Worm (Caenorhabditis elegans) whole organism, L2 larva: ENCODE measurements around the gene F59B2.8.

Experiments
- C34F6.9 ChIP-seq: fragments of 150-350 bp; optimal IDR thresholded peaks from 2 replicates; lab custom pipeline; 2014; ENCODE audit warnings: missing biosample characterization, missing genetic modification characterization
- F13H6.1 ChIP-seq: sonication (generic microtip); optimal IDR thresholded peaks from 2 replicates; lab custom pipeline; 2016; ENCODE audit warnings: missing genetic modification characterization, missing compliant biosample characterization
- R02D3.7 ChIP-seq: fragments of 150-350 bp; optimal IDR thresholded peaks from 2 replicates; lab custom pipeline; 2014; ENCODE audit warnings: missing biosample characterization, missing genetic modification characterization
- Y55F3AM.14 ChIP-seq: fragments of 200-800 bp; sonication (Bioruptor generic); optimal IDR thresholded peaks from 2 replicates; lab custom pipeline; 2018; ENCODE audit warnings: mild to moderate bottlenecking, missing genetic modification characterization, missing compliant biosample characterization
- ZK546.5 ChIP-seq: sonication (generic microtip); optimal IDR thresholded peaks from 2 replicates; lab custom pipeline; 2017; ENCODE audit warnings: missing biosample characterization, missing genetic modification characterization
- alr-1 ChIP-seq: fragments of 150-350 bp; optimal IDR thresholded peaks from 2 replicates; lab custom pipeline; 2014; ENCODE audit warnings: missing biosample characterization, missing genetic modification characterization
- aly-2 ChIP-seq: fragments of 150-350 bp; optimal IDR thresholded peaks from 2 replicates; lab custom pipeline; 2014; ENCODE audit warnings: missing biosample characterization, missing genetic modification characterization
- ama-1 ChIP-seq: fragments of 150-350 bp; optimal IDR thresholded peaks from 2 replicates; lab custom pipeline; 2018; ENCODE audit warnings: inconsistent platforms
- blmp-1 ChIP-seq: sonication (generic microtip); optimal IDR thresholded peaks from 2 replicates; lab custom pipeline; 2017; ENCODE audit warnings: missing genetic modification characterization, mild to moderate bottlenecking, missing compliant biosample characterization, antibody characterized with exemption, moderate library complexity; ENCODE audit not compliant: insufficient read depth
- ceh-82 ChIP-seq: fragments of 150-350 bp; optimal IDR thresholded peaks from 2 replicates; lab custom pipeline; 2014; ENCODE audit warnings: missing biosample characterization, missing genetic modification characterization
- crh-2 ChIP-seq: sonication (generic microtip); optimal IDR thresholded peaks from 2 replicates; lab custom pipeline; 2017; ENCODE audit warnings: missing biosample characterization, missing genetic modification characterization
- dmd-4 ChIP-seq: sonication (generic microtip); optimal IDR thresholded peaks from 2 replicates; lab custom pipeline; 2017; ENCODE audit warnings: missing biosample characterization, missing genetic modification characterization
- egl-27 ChIP-seq: sonication (generic microtip); optimal IDR thresholded peaks from 3 replicates; lab custom pipeline; 2017; ENCODE audit warnings: missing biosample characterization, missing genetic modification reagents, missing genetic modification characterization
- elt-1 ChIP-seq: fragments of 150-350 bp; optimal IDR thresholded peaks from 2 replicates; lab custom pipeline; 2014; ENCODE audit warnings: missing biosample characterization, missing genetic modification characterization
- elt-3 ChIP-seq: sonication (generic microtip); optimal IDR thresholded peaks from 2 replicates; lab custom pipeline; 2017; ENCODE audit warnings: missing biosample characterization, missing genetic modification characterization
- fos-1 ChIP-seq: fragments of 150-350 bp; optimal IDR thresholded peaks from 2 replicates; lab custom pipeline; 2014; ENCODE audit warnings: missing biosample characterization, missing genetic modification characterization
- gmeb-1 ChIP-seq: fragments of 150-350 bp; optimal IDR thresholded peaks from 2 replicates; lab custom pipeline; 2014; ENCODE audit warnings: missing biosample characterization, missing genetic modification characterization
- lin-11 ChIP-seq: fragments of 150-350 bp; sonication (generic microtip); optimal IDR thresholded peaks from 2 replicates; lab custom pipeline; 2014; ENCODE audit warnings: missing biosample characterization, missing genetic modification characterization, inconsistent platforms, mixed read lengths
- lin-13 ChIP-seq: fragments of 150-350 bp; optimal IDR thresholded peaks from 2 replicates; lab custom pipeline; 2014; ENCODE audit warnings: missing biosample characterization, missing genetic modification reagents, missing genetic modification characterization
- lsy-2 ChIP-seq, 2 experiments: fragments of 150-350 bp in 1 of 2; sonication (generic microtip) in 1 of 2; optimal IDR thresholded peaks; 2 replicates each; lab custom pipeline; 2014 to 2017; ENCODE audit warnings: missing biosample characterization in 2 of 2, missing genetic modification characterization in 2 of 2
- mab-5 ChIP-seq: fragments of 150-350 bp; optimal IDR thresholded peaks from 2 replicates; lab custom pipeline; 2014; ENCODE audit warnings: missing biosample characterization, missing genetic modification characterization
- mbf-1 ChIP-seq: sonication (generic microtip); optimal IDR thresholded peaks from 2 replicates; lab custom pipeline; 2017; ENCODE audit warnings: missing biosample characterization, missing genetic modification characterization
- mdl-1 ChIP-seq, 2 experiments: fragments of 150-350 bp in 1 of 2; sonication (generic microtip) in 1 of 2; optimal IDR thresholded peaks; 2 replicates each; lab custom pipeline; 2017; ENCODE audit warnings: missing biosample characterization in 2 of 2, missing genetic modification characterization in 2 of 2
- nhr-10 ChIP-seq: sonication (generic microtip); optimal IDR thresholded peaks from 2 replicates; lab custom pipeline; 2017; ENCODE audit warnings: missing biosample characterization, missing genetic modification characterization
- nhr-11 ChIP-seq: fragments of 150-350 bp; optimal IDR thresholded peaks from 2 replicates; lab custom pipeline; 2014; ENCODE audit warnings: missing biosample characterization, missing genetic modification characterization
- nhr-12 ChIP-seq: fragments of 150-350 bp; optimal IDR thresholded peaks from 2 replicates; lab custom pipeline; 2014; ENCODE audit warnings: missing biosample characterization, missing genetic modification characterization
- nhr-129 ChIP-seq: fragments of 150-350 bp; optimal IDR thresholded peaks from 2 replicates; lab custom pipeline; 2014; ENCODE audit warnings: missing biosample characterization, missing genetic modification characterization
- nhr-21 ChIP-seq: fragments of 150-350 bp; optimal IDR thresholded peaks from 2 replicates; lab custom pipeline; 2014; ENCODE audit warnings: missing biosample characterization, missing genetic modification characterization
- nhr-23 ChIP-seq: fragments of 150-350 bp; optimal IDR thresholded peaks from 2 replicates; lab custom pipeline; 2014; ENCODE audit warnings: missing biosample characterization, missing genetic modification reagents, missing genetic modification characterization
- nhr-237 ChIP-seq: fragments of 150-350 bp; optimal IDR thresholded peaks from 2 replicates; lab custom pipeline; 2014; ENCODE audit warnings: missing biosample characterization, missing genetic modification characterization
- nhr-25 ChIP-seq: fragments of 150-350 bp; sonication (generic microtip); optimal IDR thresholded peaks from 3 replicates; lab custom pipeline; 2014; ENCODE audit warnings: missing biosample characterization, missing genetic modification characterization
- nhr-6 ChIP-seq: fragments of 150-350 bp; optimal IDR thresholded peaks from 2 replicates; lab custom pipeline; 2014; ENCODE audit warnings: missing biosample characterization, missing genetic modification characterization
- nhr-77 ChIP-seq: fragments of 150-350 bp; optimal IDR thresholded peaks from 2 replicates; lab custom pipeline; 2014; ENCODE audit warnings: missing biosample characterization, missing genetic modification characterization
- peb-1 ChIP-seq: fragments of 150-350 bp; optimal IDR thresholded peaks from 2 replicates; lab custom pipeline; 2014; ENCODE audit warnings: missing biosample characterization, missing genetic modification characterization
- sem-4 ChIP-seq: fragments of 150-350 bp; optimal IDR thresholded peaks from 2 replicates; lab custom pipeline; 2014; ENCODE audit warnings: missing biosample characterization, missing genetic modification reagents, missing genetic modification characterization
- skn-1 ChIP-seq: sonication (generic microtip); optimal IDR thresholded peaks from 2 replicates; lab custom pipeline; 2017; ENCODE audit warnings: missing biosample characterization, missing genetic modification characterization
- sma-3 ChIP-seq: sonication (generic microtip); optimal IDR thresholded peaks from 2 replicates; lab custom pipeline; 2016; ENCODE audit warnings: missing genetic modification reagents, missing genetic modification characterization, missing compliant biosample characterization
- sma-9 ChIP-seq, 2 experiments: fragments of 150-350 bp in 1 of 2; sonication (generic microtip) in 1 of 2; optimal IDR thresholded peaks; 2 replicates each; lab custom pipeline; 2014 to 2016; ENCODE audit warnings: missing genetic modification characterization in 2 of 2, mild to moderate bottlenecking in 1 of 2, missing biosample characterization in 1 of 2, missing compliant biosample characterization in 1 of 2, missing genetic modification reagents in 1 of 2, moderate library complexity in 1 of 2
- unc-39 ChIP-seq: fragments of 150-350 bp; optimal IDR thresholded peaks from 2 replicates; lab custom pipeline; 2014; ENCODE audit warnings: missing biosample characterization, missing genetic modification characterization
- unc-55 ChIP-seq: fragments of 150-350 bp; sonication (generic microtip); optimal IDR thresholded peaks from 3 replicates; lab custom pipeline; 2014; ENCODE audit warnings: missing biosample characterization, missing genetic modification reagents, missing genetic modification characterization
- unc-62 ChIP-seq: fragments of 150-350 bp; optimal IDR thresholded peaks from 2 replicates; lab custom pipeline; 2014; ENCODE audit warnings: missing biosample characterization, missing genetic modification reagents, missing genetic modification characterization
- zag-1 ChIP-seq: fragments of 150-350 bp; optimal IDR thresholded peaks from 2 replicates; lab custom pipeline; 2014; ENCODE audit warnings: missing biosample characterization, missing genetic modification characterization
- ztf-1 ChIP-seq: fragments of 200-800 bp; sonication (Bioruptor generic); conservative IDR thresholded peaks from 2 replicates; pipeline ENCODE4 v1.3.6; 2022; ENCODE audit warnings: missing genetic modification characterization, missing compliant biosample characterization
- ztf-11 ChIP-seq: sonication (generic microtip); optimal IDR thresholded peaks from 2 replicates; lab custom pipeline; 2017; ENCODE audit warnings: missing biosample characterization, missing genetic modification characterization
- ztf-4 ChIP-seq: fragments of 150-350 bp; optimal IDR thresholded peaks from 2 replicates; lab custom pipeline; 2014; ENCODE audit warnings: missing biosample characterization, missing genetic modification characterization

Gene F59B2.8

DNA sequence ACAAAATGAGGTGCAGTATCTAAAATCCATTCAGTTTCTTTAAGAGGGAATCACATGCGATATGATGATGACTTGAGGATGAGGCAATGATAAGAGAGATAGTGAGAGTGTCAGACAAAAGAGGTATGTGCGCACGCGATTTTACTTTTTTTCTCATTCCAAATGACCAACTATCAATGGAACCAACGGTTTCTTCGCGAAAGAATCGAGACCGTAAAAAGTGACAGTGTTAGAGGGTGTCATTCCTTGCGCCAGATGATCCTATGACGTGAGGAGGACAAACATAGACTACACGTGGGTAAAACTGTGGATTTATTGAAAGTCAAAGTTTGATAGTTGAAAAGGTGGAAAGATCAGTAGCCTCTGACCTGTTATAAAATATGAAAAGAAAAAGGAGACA lies 26.2 kb downstream of the F59B2.8 start:
- no peak for TF ChIP-seq C34F6.9 (tag; lab: Kevin White, UChicago)
- TF ChIP-seq elt-3 (tag; lab: Kevin White, UChicago), result no peak
- no peak for TF ChIP-seq zag-1
- TF ChIP-seq aly-2 (tag; lab: Kevin White, UChicago), result no peak
- no peak for TF ChIP-seq ztf-11
- no peak for TF ChIP-seq mab-5 (tag; lab: Kevin White, UChicago)
- no peak for TF ChIP-seq peb-1
- TF ChIP-seq elt-1 (tag; lab: Kevin White, UChicago), result no peak
- no peak for TF ChIP-seq nhr-237 (tag; lab: Kevin White, UChicago)
- no peak for TF ChIP-seq gmeb-1 (tag; lab: Kevin White, UChicago)
- TF ChIP-seq egl-27 (tag; lab: Kevin White, UChicago), result no peak
- TF ChIP-seq blmp-1 (tag; lab: Kevin White, UChicago), result peak; percentile 80
- no peak for TF ChIP-seq nhr-77 (tag; lab: Kevin White, UChicago)
- TF ChIP-seq mbf-1, result no peak
- TF ChIP-seq nhr-21 (tag; lab: Kevin White, UChicago), result peak; percentile 62
- TF ChIP-seq sma-3 (GFP tag; lab: Kevin White, UChicago), result no peak
- TF ChIP-seq alr-1 (tag; lab: Kevin White, UChicago), result no peak
- TF ChIP-seq unc-55 (GFP tag; lab: Kevin White, UChicago), result no peak
- no peak for TF ChIP-seq nhr-23 (tag; lab: Kevin White, UChicago)
- no peak for TF ChIP-seq lsy-2 (tag; optimal IDR thresholded peaks at IDR 0.05; lab: Kevin White, UChicago)
- no peak for TF ChIP-seq ama-1 (lab: Kevin White, UChicago)
- TF ChIP-seq nhr-25 (tag; lab: Kevin White, UChicago), result peak; percentile 22
- no peak for TF ChIP-seq nhr-12 (tag; lab: Kevin White, UChicago)
- TF ChIP-seq nhr-129, result peak; percentile 78
- TF ChIP-seq ZK546.5 (tag; lab: Kevin White, UChicago), result no peak
- TF ChIP-seq skn-1 (tag; lab: Kevin White, UChicago), result no peak
- no peak for TF ChIP-seq R02D3.7 (tag; lab: Kevin White, UChicago)
- peak; percentile 28 for TF ChIP-seq fos-1 (tag; lab: Kevin White, UChicago)
- no peak for TF ChIP-seq dmd-4 (tag; lab: Kevin White, UChicago)
- no peak for TF ChIP-seq Y55F3AM.14 (GFP tag; lab: Kevin White, UChicago)
- no peak for TF ChIP-seq nhr-11 (tag; lab: Kevin White, UChicago)
- no peak for TF ChIP-seq crh-2 (tag; lab: Kevin White, UChicago)
- TF ChIP-seq ceh-82, result no peak
- no peak for TF ChIP-seq unc-39 (tag; lab: Kevin White, UChicago)
- no peak for TF ChIP-seq unc-62 (GFP tag; lab: Kevin White, UChicago)
- peak; percentile 70 for TF ChIP-seq sma-9 (GFP tag; optimal IDR thresholded peaks at IDR 0.05; lab: Kevin White, UChicago)
- no peak for TF ChIP-seq sma-9 (tag; optimal IDR thresholded peaks at IDR 0.05; lab: Kevin White, UChicago)
- no peak for TF ChIP-seq ztf-4 (tag; lab: Kevin White, UChicago)
- peak in 1 of 2 experiments; percentile 39 for TF ChIP-seq mdl-1 (tag; optimal IDR thresholded peaks at IDR 0.05; lab: Kevin White, UChicago)
- TF ChIP-seq sem-4 (tag; lab: Kevin White, UChicago), result no peak

DNA sequence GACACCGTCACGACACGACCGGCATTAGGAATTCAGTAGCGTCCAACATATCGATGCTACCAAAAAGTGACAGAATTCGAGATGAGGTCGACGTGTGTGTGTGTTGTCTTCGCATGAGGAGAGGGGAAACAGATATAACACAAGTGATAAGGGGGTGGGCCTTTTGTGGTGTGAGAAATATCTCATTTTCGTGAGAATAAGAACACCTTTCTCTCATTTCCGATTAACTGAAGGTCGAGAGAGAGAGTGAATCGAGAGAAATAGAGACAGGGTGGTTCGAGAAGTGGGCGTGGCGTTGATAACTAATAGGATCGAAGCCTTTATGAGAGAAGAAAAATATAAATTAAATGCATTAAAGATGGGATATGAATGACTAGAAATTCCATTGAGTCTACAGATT lies 26.9 kb downstream of the F59B2.8 start:
- TF ChIP-seq nhr-25 (tag; lab: Kevin White, UChicago) (peak; percentile 41), nhr-237 (tag; lab: Kevin White, UChicago) (no peak), ceh-82 (no peak), skn-1 (tag; lab: Kevin White, UChicago) (no peak), sma-9 (GFP tag; optimal IDR thresholded peaks at IDR 0.05; lab: Kevin White, UChicago) (peak; percentile 37), sma-9 (tag; optimal IDR thresholded peaks at IDR 0.05; lab: Kevin White, UChicago) (no peak), blmp-1 (tag; lab: Kevin White, UChicago) (peak; percentile 41), sma-3 (GFP tag; lab: Kevin White, UChicago) (peak; percentile 34)
- TF ChIP-seq, all 48 proteins: peak for 4

DNA sequence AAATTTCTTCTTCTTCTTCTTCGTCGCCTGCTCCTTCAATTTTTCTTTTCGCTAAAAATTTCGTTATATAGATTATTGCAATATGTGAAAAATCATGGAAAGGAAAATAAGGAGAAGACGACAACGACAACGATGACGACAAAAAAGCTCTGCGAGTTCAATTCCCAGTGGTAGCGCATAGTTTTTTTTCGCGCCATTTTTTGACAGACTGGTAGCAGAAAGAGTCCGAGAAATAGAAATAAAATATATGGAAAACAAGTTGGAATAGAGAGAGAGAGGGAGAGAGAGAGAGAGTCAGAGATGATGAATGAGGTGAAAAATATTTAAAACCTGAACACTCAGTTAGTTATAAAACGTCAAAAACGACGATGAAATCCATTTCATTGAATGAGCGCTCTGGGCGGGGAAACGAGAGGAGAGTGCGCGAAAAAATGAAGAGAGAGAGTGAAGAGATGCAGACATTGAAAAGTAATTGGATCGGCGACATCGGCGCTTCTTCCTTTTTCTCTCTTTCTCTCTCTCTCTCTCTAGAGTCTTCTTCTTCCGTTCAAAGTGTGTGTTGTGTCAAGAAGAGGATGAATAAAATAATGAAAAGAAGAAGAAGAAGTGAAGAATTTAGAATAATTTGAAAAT lies 28.0 kb downstream of the F59B2.8 start, which contains the start of gene pde-2:
pde-2 (minus strand) TSS at position 51 of the 633 bp plus-strand sequence.
- TF ChIP-seq lin-13 (peak; percentile 11), unc-62 (GFP tag; lab: Kevin White, UChicago) (no peak), lsy-2 (tag; optimal IDR thresholded peaks at IDR 0.05; lab: Kevin White, UChicago) (peak in 1 of 2 experiments; percentile 69), C34F6.9 (tag; lab: Kevin White, UChicago) (peak; percentile 81), zag-1 (peak; percentile 75), fos-1 (tag; lab: Kevin White, UChicago) (peak; percentile 36), ztf-4 (tag; lab: Kevin White, UChicago) (peak; percentile 37), nhr-10 (no peak), mdl-1 (tag; optimal IDR thresholded peaks at IDR 0.05; lab: Kevin White, UChicago) (peak in 1 of 2 experiments; percentile 16), nhr-77 (tag; lab: Kevin White, UChicago) (no peak), nhr-129 (peak; percentile 74), mab-5 (tag; lab: Kevin White, UChicago) (no peak), lin-11 (tag; lab: Kevin White, UChicago) (no peak), F13H6.1 (tag; lab: Kevin White, UChicago) (peak; percentile 68), ztf-1 (GFP tag; lab: Robert Waterston, UW) (no peak), unc-39 (tag; lab: Kevin White, UChicago) (no peak), nhr-6 (tag; lab: Kevin White, UChicago) (peak; percentile 61), nhr-25 (tag; lab: Kevin White, UChicago) (peak; percentile 38), unc-55 (GFP tag; lab: Kevin White, UChicago) (peak; percentile 50), nhr-11 (tag; lab: Kevin White, UChicago) (no peak), nhr-23 (tag; lab: Kevin White, UChicago) (no peak), peb-1 (no peak), sma-3 (GFP tag; lab: Kevin White, UChicago) (peak; percentile 6), Y55F3AM.14 (GFP tag; lab: Kevin White, UChicago) (peak; percentile 12), crh-2 (tag; lab: Kevin White, UChicago) (peak; percentile 77)
